Worm (Caenorhabditis elegans) whole organism, young adult: ENCODE measurements around the gene tag-180.
A peak's percentile ranks its signal among the peaks of the same experiment; 100 is the strongest.

Experiments used
- B0261.1 ChIP-seq: sonication (generic microtip); optimal IDR thresholded peaks from 2 replicates; lab custom pipeline; 2016; ENCODE audit warnings: mild to moderate bottlenecking, missing genetic modification characterization, moderate library complexity, missing compliant biosample characterization
- F37B4.10 ChIP-seq: fragments of 200-800 bp; sonication (Bioruptor generic); IDR thresholded peaks from 2 replicates; pipeline ENCODE4 v1.3.6; 2022; ENCODE audit warnings: missing genetic modification characterization, missing compliant biosample characterization
- F49E8.2 ChIP-seq: sonication (generic microtip); optimal IDR thresholded peaks from 3 replicates; lab custom pipeline; 2017; ENCODE audit warnings: missing genetic modification characterization, mild to moderate bottlenecking, missing compliant biosample characterization, antibody characterized with exemption, moderate library complexity; ENCODE audit not compliant: insufficient read depth
- F52B5.7 ChIP-seq: sonication (generic microtip); optimal IDR thresholded peaks from 2 replicates; lab custom pipeline; 2016; ENCODE audit warnings: mild to moderate bottlenecking, missing genetic modification characterization, missing compliant biosample characterization
- K12H6.12 ChIP-seq: fragments of 200-800 bp; sonication (Bioruptor generic); optimal IDR thresholded peaks from 2 replicates; lab custom pipeline; 2018; ENCODE audit warnings: mild to moderate bottlenecking, missing genetic modification characterization, missing compliant biosample characterization
- athp-1 ChIP-seq: sonication (generic microtip); optimal IDR thresholded peaks from 2 replicates; lab custom pipeline; 2017; ENCODE audit warnings: mild to moderate bottlenecking, missing genetic modification characterization, missing compliant biosample characterization
- attf-5 ChIP-seq: fragments of 200-800 bp; sonication (Bioruptor generic); optimal IDR thresholded peaks from 2 replicates; lab custom pipeline; 2018; ENCODE audit warnings: mild to moderate bottlenecking, missing genetic modification characterization, missing compliant biosample characterization
- cebp-1 ChIP-seq, 2 experiments: fragments of 200-800 bp in 1 of 2; sonication (Bioruptor generic) in 1 of 2; sonication (generic microtip) in 1 of 2; IDR thresholded peaks in 1 of 2; optimal IDR thresholded peaks in 1 of 2; 2 replicates each; pipeline versions ENCODE4 v1.3.6 to Lab custom; 2017 to 2022; ENCODE audit warnings: missing compliant biosample characterization in 2 of 2, missing genetic modification characterization in 2 of 2, mild to moderate bottlenecking in 1 of 2, missing genetic modification reagents in 1 of 2, moderate library complexity in 1 of 2
- dox-1 ChIP-seq: fragments of 200-800 bp; sonication (Bioruptor generic); IDR thresholded peaks from 2 replicates; pipeline ENCODE4 v1.3.6; 2022; ENCODE audit warnings: missing genetic modification reagents, missing genetic modification characterization, missing compliant biosample characterization
- fkh-3 ChIP-seq: sonication (generic microtip); optimal IDR thresholded peaks from 2 replicates; lab custom pipeline; 2016; ENCODE audit warnings: mild to moderate bottlenecking, missing genetic modification characterization, missing compliant biosample characterization
- gei-17 ChIP-seq: fragments of 200-800 bp; sonication (Bioruptor generic); optimal IDR thresholded peaks from 2 replicates; lab custom pipeline; 2018; ENCODE audit warnings: mild to moderate bottlenecking, missing genetic modification characterization, missing compliant biosample characterization
- him-1 ChIP-seq: sonication (generic microtip); optimal IDR thresholded peaks from 2 replicates; lab custom pipeline; 2016; ENCODE audit warnings: missing genotype, missing genetic modification reagents, missing genetic modification characterization, missing compliant biosample characterization
- hlh-12 ChIP-seq: sonication (generic microtip); optimal IDR thresholded peaks from 2 replicates; lab custom pipeline; 2016; ENCODE audit warnings: missing genetic modification characterization, missing compliant biosample characterization
- hlh-26 ChIP-seq: fragments of 200-800 bp; sonication (Bioruptor generic); conservative IDR thresholded peaks from 2 replicates; pipeline ENCODE4 v1.3.6; 2022; ENCODE audit warnings: missing genetic modification reagents, missing genetic modification characterization, missing compliant biosample characterization
- hmg-1.2 ChIP-seq: fragments of 200-800 bp; sonication (Bioruptor generic); IDR thresholded peaks from 2 replicates; pipeline ENCODE4 v1.3.6; 2022; ENCODE audit warnings: missing genetic modification reagents, missing genetic modification characterization, missing compliant biosample characterization
- let-607 ChIP-seq, 2 experiments: fragments of 200-800 bp in 1 of 2; sonication (Bioruptor generic) in 1 of 2; sonication (generic microtip) in 1 of 2; optimal IDR thresholded peaks; 2 replicates each; lab custom pipeline; 2016 to 2018; ENCODE audit warnings: mild to moderate bottlenecking in 2 of 2, missing compliant biosample characterization in 2 of 2, missing genetic modification characterization in 2 of 2, moderate library complexity in 2 of 2, missing genotype in 1 of 2
- lin-26 ChIP-seq: fragments of 200-800 bp; sonication (Bioruptor generic); IDR thresholded peaks from 2 replicates; pipeline ENCODE4 v1.3.6; 2022; ENCODE audit warnings: missing genetic modification reagents, missing genetic modification characterization, missing compliant biosample characterization
- lin-54 ChIP-seq: fragments of 200-800 bp; sonication (Bioruptor generic); optimal IDR thresholded peaks from 2 replicates; lab custom pipeline; 2018; ENCODE audit warnings: mild to moderate bottlenecking, missing genetic modification characterization, missing compliant biosample characterization
- madf-6 ChIP-seq: fragments of 200-800 bp; sonication (Bioruptor generic); IDR thresholded peaks from 2 replicates; pipeline ENCODE4 v1.3.6; 2022; ENCODE audit warnings: missing genetic modification reagents, missing genetic modification characterization, missing compliant biosample characterization
- mcd-1 ChIP-seq: fragments of 200-800 bp; sonication (Bioruptor generic); IDR thresholded peaks from 2 replicates; pipeline ENCODE4 v1.3.6; 2022; ENCODE audit warnings: missing genetic modification reagents, missing genetic modification characterization, missing compliant biosample characterization
- nfya-2 ChIP-seq: fragments of 200-800 bp; sonication (Bioruptor generic); IDR thresholded peaks from 2 replicates; pipeline ENCODE4 v1.3.6; 2022; ENCODE audit warnings: missing genetic modification reagents, missing genetic modification characterization, missing compliant biosample characterization
- nfyb-1 ChIP-seq: fragments of 200-800 bp; sonication (Bioruptor generic); IDR thresholded peaks from 2 replicates; pipeline ENCODE4 v1.3.6; 2022; ENCODE audit warnings: missing genetic modification reagents, missing genetic modification characterization, missing compliant biosample characterization
- nhr-90 ChIP-seq: sonication (generic microtip); optimal IDR thresholded peaks from 2 replicates; lab custom pipeline; 2016; ENCODE audit warnings: missing genotype, mild to moderate bottlenecking, missing genetic modification characterization, missing compliant biosample characterization
- pbrm-1 ChIP-seq: fragments of 200-800 bp; sonication (Bioruptor generic); IDR thresholded peaks from 2 replicates; pipeline ENCODE4 v1.3.6; 2022; ENCODE audit warnings: missing genetic modification reagents, missing genetic modification characterization, missing compliant biosample characterization
- rpc-1 ChIP-seq, 2 experiments: fragments of 150-350 bp in 1 of 2; sonication (generic microtip) in 1 of 2; optimal IDR thresholded peaks; 2 replicates each; lab custom pipeline; 2014 to 2018; ENCODE audit warnings: missing biosample characterization in 1 of 2, missing genetic modification characterization in 1 of 2, missing genetic modification reagents in 1 of 2, missing genotype in 1 of 2
- snpc-1.3 ChIP-seq: sonication (generic microtip); optimal IDR thresholded peaks from 2 replicates; lab custom pipeline; 2017; ENCODE audit warnings: missing genetic modification characterization, mild to moderate bottlenecking, missing compliant biosample characterization, antibody characterized with exemption, moderate library complexity, missing genotype, missing genetic modification reagents; ENCODE audit not compliant: insufficient read depth
- snpc-3.4 ChIP-seq: sonication (generic microtip); optimal IDR thresholded peaks from 2 replicates; lab custom pipeline; 2017; ENCODE audit warnings: missing genetic modification characterization, mild to moderate bottlenecking, missing compliant biosample characterization, antibody characterized with exemption, moderate library complexity, missing genotype, missing genetic modification reagents
- snpc-4 ChIP-seq, 5 experiments: fragments of 150-350 bp in 1 of 5; sonication (generic microtip) in 4 of 5; optimal IDR thresholded peaks; 2 replicates each; lab custom pipeline; 2014 to 2018; ENCODE audit warnings: missing genetic modification characterization in 5 of 5, missing biosample characterization in 3 of 5, antibody characterized with exemption in 2 of 5, mild to moderate bottlenecking in 2 of 5, missing compliant biosample characterization in 2 of 5, missing genotype in 2 of 5, moderate library complexity in 2 of 5, missing genetic modification reagents in 1 of 5
- sptf-2 ChIP-seq: fragments of 200-800 bp; sonication (Bioruptor generic); optimal IDR thresholded peaks from 2 replicates; lab custom pipeline; 2018; ENCODE audit warnings: mild to moderate bottlenecking, missing genetic modification characterization, missing compliant biosample characterization
- tbp1 ChIP-seq: fragments of 200-800 bp; sonication (Bioruptor generic); optimal IDR thresholded peaks from 2 replicates; lab custom pipeline; 2018; ENCODE audit warnings: mild to moderate bottlenecking, missing genetic modification characterization, missing compliant biosample characterization
- tbx-9 ChIP-seq: sonication (generic microtip); optimal IDR thresholded peaks from 2 replicates; lab custom pipeline; 2016; ENCODE audit warnings: borderline replicate concordance, missing genetic modification characterization, inconsistent platforms, missing compliant biosample characterization
- zfh-2 ChIP-seq: fragments of 200-800 bp; sonication (Bioruptor generic); conservative IDR thresholded peaks from 2 replicates; pipeline ENCODE4 v1.3.6; 2022; ENCODE audit warnings: missing genetic modification reagents, missing genetic modification characterization, missing compliant biosample characterization
- zim-3 ChIP-seq: sonication (generic microtip); optimal IDR thresholded peaks from 2 replicates; lab custom pipeline; 2017; ENCODE audit warnings: mild to moderate bottlenecking, missing genetic modification characterization, moderate library complexity, missing compliant biosample characterization
- ztf-18 ChIP-seq: sonication (generic microtip); optimal IDR thresholded peaks from 2 replicates; lab custom pipeline; 2016; ENCODE audit warnings: missing genotype, mild to moderate bottlenecking, missing genetic modification characterization, missing compliant biosample characterization
- ztf-25 ChIP-seq: fragments of 200-800 bp; sonication (Bioruptor generic); IDR thresholded peaks from 2 replicates; pipeline ENCODE4 v1.3.6; 2022; ENCODE audit warnings: missing genetic modification reagents, missing genetic modification characterization, missing compliant biosample characterization
- ztf-28 ChIP-seq: fragments of 200-800 bp; sonication (Bioruptor generic); IDR thresholded peaks from 2 replicates; pipeline ENCODE4 v1.3.6; 2022; ENCODE audit warnings: missing genetic modification reagents, missing genetic modification characterization, missing compliant biosample characterization

The tag-180 gene

DNA sequence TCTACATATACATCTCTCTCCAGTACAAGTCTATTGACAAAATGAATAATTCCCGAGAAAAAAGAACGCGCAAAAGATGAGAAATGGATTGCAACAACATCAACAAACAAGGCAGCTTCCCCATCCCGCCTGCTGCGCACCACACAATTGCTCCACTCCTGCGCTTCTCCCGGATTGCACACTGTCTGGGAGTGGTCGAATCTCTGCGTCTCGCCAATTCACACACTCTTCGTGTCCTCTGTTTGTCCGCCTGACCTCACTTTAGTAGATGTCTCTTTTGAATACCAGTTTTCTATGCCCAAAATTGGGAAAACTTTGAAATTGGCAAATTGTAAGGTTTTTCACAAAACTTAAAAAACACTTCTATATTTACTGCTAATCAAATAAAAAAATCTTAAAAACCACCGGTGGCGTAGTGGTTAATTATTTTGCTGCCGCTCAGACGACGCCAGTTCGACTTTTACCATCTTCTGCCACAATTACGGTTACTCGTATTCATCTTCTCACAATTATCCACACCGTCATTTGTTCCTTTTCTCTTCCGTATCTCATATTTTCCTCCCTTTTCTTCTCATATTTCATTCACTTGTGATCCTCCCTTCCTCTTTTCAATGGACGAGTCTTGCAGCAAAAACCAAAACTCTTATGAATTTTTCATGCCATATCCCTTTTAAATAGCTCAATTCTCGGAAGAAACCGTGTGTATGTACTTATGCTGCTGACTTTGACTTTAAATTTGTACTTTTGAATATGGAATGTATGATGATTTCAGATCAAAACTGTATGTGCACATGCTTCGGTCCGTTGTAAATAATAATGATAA is 23.4 kb downstream of the tag-180 start, which contains the start of gene rsf-1:
Gene rsf-1, plus strand, starts transcription at position 773 of the 823 bp plus-strand sequence.
- TF ChIP-seq mcd-1 = peak; percentile 47; the same call in 1 of the 2 replicates
- TF ChIP-seq F52B5.7 = no peak
- no peak for TF ChIP-seq ztf-28 (GFP tag; lab: Robert Waterston, UW)
- TF ChIP-seq F49E8.2 (tag; lab: Kevin White, UChicago) = no peak
- no peak for TF ChIP-seq lin-54 (GFP tag; lab: Kevin White, UChicago)
- peak; percentile 81 for TF ChIP-seq tbp1 (GFP tag; lab: Kevin White, UChicago)
- peak; percentile 79 for TF ChIP-seq hmg-1.2
- TF ChIP-seq athp-1 (tag; lab: Kevin White, UChicago) = no peak
- no peak for TF ChIP-seq nfya-2 (GFP tag; lab: Robert Waterston, UW)
- TF ChIP-seq B0261.1 = peak; percentile 51
- TF ChIP-seq nfyb-1 = peak; percentile 24; the same call in 1 of the 2 replicates
- no peak for TF ChIP-seq let-607 (tag; optimal IDR thresholded peaks at IDR 0.05; lab: Kevin White, UChicago)
- peak; percentile 37; the same call in 1 of the 2 replicates for TF ChIP-seq dox-1
- peak; percentile 69 for TF ChIP-seq him-1 (tag; lab: Kevin White, UChicago)
- peak; percentile 81 for TF ChIP-seq lin-26 (GFP tag; lab: Robert Waterston, UW)
- no peak for TF ChIP-seq attf-5
- peak; percentile 15 for TF ChIP-seq nhr-90 (tag; lab: Kevin White, UChicago)
- no peak for TF ChIP-seq cebp-1 (GFP tag; IDR thresholded peaks at IDR 0.05; lab: Robert Waterston, UW)
- TF ChIP-seq cebp-1 (tag; optimal IDR thresholded peaks at IDR 0.05; lab: Kevin White, UChicago) = peak; percentile 25
- TF ChIP-seq madf-6 = peak; percentile 51
- TF ChIP-seq sptf-2 (GFP tag; lab: Kevin White, UChicago) = no peak
- TF ChIP-seq zfh-2 = peak; percentile 64
- peak; percentile 49 for TF ChIP-seq rpc-1 (optimal IDR thresholded peaks at IDR 0.05; lab: Kevin White, UChicago)
- TF ChIP-seq rpc-1 (tag; optimal IDR thresholded peaks at IDR 0.05; lab: Kevin White, UChicago) = peak; percentile 70
- no peak for TF ChIP-seq tbx-9
- TF ChIP-seq ztf-25 (GFP tag; lab: Robert Waterston, UW) = no peak
- no peak for TF ChIP-seq snpc-4 (GFP tag; optimal IDR thresholded peaks at IDR 0.05; lab: Kevin White, UChicago)
- peak in 2 of 4 experiments; percentile 16 to 21 for TF ChIP-seq snpc-4 (tag; optimal IDR thresholded peaks at IDR 0.05; lab: Kevin White, UChicago)
- TF ChIP-seq F37B4.10 (GFP tag; lab: Robert Waterston, UW) = no peak
- peak; percentile 40 for TF ChIP-seq K12H6.12 (tag; lab: Kevin White, UChicago)
- TF ChIP-seq ztf-18 (tag; lab: Kevin White, UChicago) = no peak
- no peak for TF ChIP-seq hlh-12
- TF ChIP-seq hlh-26 (GFP tag; lab: Robert Waterston, UW) = no peak
- TF ChIP-seq fkh-3 (tag; lab: Kevin White, UChicago) = no peak

DNA sequence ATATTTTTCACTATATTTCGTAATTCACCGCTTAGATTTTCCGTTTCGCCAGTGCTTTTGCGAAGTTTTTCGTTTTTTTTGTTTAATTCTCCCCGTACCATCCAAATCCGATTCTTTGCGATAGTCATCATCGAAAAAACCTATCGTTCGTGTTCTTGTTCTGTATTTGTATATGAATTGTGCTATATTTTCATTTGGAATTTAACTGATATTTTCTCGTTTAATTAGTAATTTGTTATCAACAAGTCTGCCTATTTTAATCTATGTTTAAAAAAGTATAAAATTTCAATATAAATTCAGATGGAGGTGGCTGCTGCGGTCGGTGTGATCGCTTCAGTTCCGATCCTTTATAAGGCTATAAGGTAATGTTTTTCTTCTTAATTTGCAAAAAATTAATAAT is 26.6 kb downstream of the tag-180 start, which contains the start of gene samp-1:
Gene samp-1, plus strand, starts transcription at position 301 of the 400 bp plus-strand sequence.
- TF ChIP-seq snpc-1.3 = peak; percentile 9
- peak; percentile 42; the same call in 1 of the 2 replicates for TF ChIP-seq madf-6
- TF ChIP-seq gei-17 (GFP tag; lab: Kevin White, UChicago) = no peak

DNA sequence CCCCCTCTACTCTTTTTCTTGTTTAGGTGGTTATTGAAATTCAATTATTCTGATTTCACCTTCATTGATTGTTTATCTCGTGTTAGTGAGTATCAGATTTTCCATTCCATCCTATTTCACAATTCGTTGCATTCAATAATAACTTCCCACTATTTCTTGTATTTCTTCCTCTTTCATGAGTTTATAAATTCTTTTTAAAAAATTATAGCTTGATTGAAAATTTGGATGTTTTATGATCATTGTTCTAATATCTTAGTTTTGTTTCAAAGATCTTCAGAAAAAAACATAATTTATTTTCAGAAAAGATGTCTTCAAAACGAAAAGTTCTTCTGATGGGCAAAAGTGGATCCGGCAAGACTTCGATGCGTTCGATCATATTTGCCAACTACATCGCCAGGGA is 28.2 kb downstream of the tag-180 start, which contains the start of gene raga-1:
Gene raga-1, plus strand, starts transcription at position 301 of the 400 bp plus-strand sequence.
- TF ChIP-seq cebp-1 (GFP tag; IDR thresholded peaks at IDR 0.05; lab: Robert Waterston, UW) = no peak
- peak; percentile 15 for TF ChIP-seq cebp-1 (tag; optimal IDR thresholded peaks at IDR 0.05; lab: Kevin White, UChicago)
- 0 out of 2 replicates have a peak, but pooled peaks have one; percentile 37 for TF ChIP-seq pbrm-1
- peak; percentile 0 for TF ChIP-seq snpc-3.4 (tag; lab: Kevin White, UChicago)
- TF ChIP-seq zim-3 (tag; lab: Kevin White, UChicago) = no peak
- TF ChIP-seq, all 124 proteins: peak for 3
